Worm (Caenorhabditis elegans) whole organism, L3 larva: Measurements from ENCODE around the gene F26D10.13.

ENCODE experiments used
- R02D3.7 ChIP-seq: fragments of 150-350 bp; optimal IDR thresholded peaks from 2 replicates; lab custom pipeline; 2014; ENCODE audit warnings: missing biosample characterization, missing genetic modification characterization
- ama-1 ChIP-seq: fragments of 150-350 bp; optimal IDR thresholded peaks from 2 replicates; lab custom pipeline; 2018
- ceh-28 ChIP-seq: fragments of 150-350 bp; optimal IDR thresholded peaks from 2 replicates; lab custom pipeline; 2014; ENCODE audit warnings: missing biosample characterization, missing genetic modification reagents, missing genetic modification characterization
- ceh-82 ChIP-seq: fragments of 150-350 bp; optimal IDR thresholded peaks from 2 replicates; lab custom pipeline; 2014; ENCODE audit warnings: missing biosample characterization, missing genetic modification characterization
- ceh-9 ChIP-seq: sonication (generic microtip); optimal IDR thresholded peaks from 2 replicates; lab custom pipeline; 2018; ENCODE audit warnings: missing biosample characterization, missing genetic modification characterization
- egl-27 ChIP-seq: sonication (generic microtip); optimal IDR thresholded peaks from 4 replicates; lab custom pipeline; 2017; ENCODE audit warnings: missing biosample characterization, missing genetic modification reagents, missing genetic modification characterization
- egl-5 ChIP-seq: fragments of 150-350 bp; optimal IDR thresholded peaks from 2 replicates; lab custom pipeline; 2017; ENCODE audit warnings: missing biosample characterization, missing genetic modification reagents, missing genetic modification characterization, inconsistent platforms
- elt-1 ChIP-seq: fragments of 150-350 bp; optimal IDR thresholded peaks from 2 replicates; lab custom pipeline; 2014; ENCODE audit warnings: missing biosample characterization, missing genetic modification characterization
- eor-1 ChIP-seq, 2 experiments: fragments of 150-350 bp; optimal IDR thresholded peaks; 2 replicates each; lab custom pipeline; 2014 to 2018; ENCODE audit warnings: missing biosample characterization in 2 of 2, missing genetic modification characterization in 2 of 2
- fkh-10 ChIP-seq: sonication (generic microtip); optimal IDR thresholded peaks from 2 replicates; lab custom pipeline; 2017; ENCODE audit warnings: missing biosample characterization, missing genetic modification reagents, missing genetic modification characterization
- fkh-2 ChIP-seq: fragments of 150-350 bp; optimal IDR thresholded peaks from 2 replicates; lab custom pipeline; 2014; ENCODE audit warnings: missing biosample characterization, missing genetic modification reagents, missing genetic modification characterization
- fos-1 ChIP-seq: fragments of 150-350 bp; optimal IDR thresholded peaks from 2 replicates; lab custom pipeline; 2014; ENCODE audit warnings: missing biosample characterization, missing genetic modification characterization
- hmg-11 ChIP-seq: sonication (generic microtip); optimal IDR thresholded peaks from 2 replicates; lab custom pipeline; 2016; ENCODE audit warnings: missing genetic modification characterization, missing compliant biosample characterization
- jun-1 ChIP-seq: fragments of 150-350 bp; optimal IDR thresholded peaks from 2 replicates; lab custom pipeline; 2014; ENCODE audit warnings: missing biosample characterization, missing genetic modification reagents, missing genetic modification characterization
- lin-15B ChIP-seq: fragments of 150-350 bp; optimal IDR thresholded peaks from 2 replicates; lab custom pipeline; 2014; ENCODE audit warnings: missing biosample characterization, missing genetic modification characterization
- lsy-12 ChIP-seq: sonication (generic microtip); optimal IDR thresholded peaks from 2 replicates; lab custom pipeline; 2016; ENCODE audit warnings: mild to moderate bottlenecking, missing genetic modification characterization, missing compliant biosample characterization
- mdl-1 ChIP-seq: fragments of 150-350 bp; optimal IDR thresholded peaks from 2 replicates; lab custom pipeline; 2014; ENCODE audit warnings: missing biosample characterization, missing genetic modification characterization
- mml-1 ChIP-seq: fragments of 150-350 bp; sonication (generic microtip); optimal IDR thresholded peaks from 3 replicates; lab custom pipeline; 2014; ENCODE audit warnings: missing biosample characterization, missing genetic modification characterization
- nfya-1 ChIP-seq: sonication (generic microtip); optimal IDR thresholded peaks from 2 replicates; lab custom pipeline; 2017; ENCODE audit warnings: missing genetic modification characterization, mild to moderate bottlenecking, missing compliant biosample characterization, antibody characterized with exemption, moderate library complexity; ENCODE audit not compliant: insufficient read depth
- nhr-23 ChIP-seq: fragments of 150-350 bp; optimal IDR thresholded peaks from 2 replicates; lab custom pipeline; 2014; ENCODE audit warnings: missing biosample characterization, missing genetic modification reagents, missing genetic modification characterization
- nhr-25 ChIP-seq: sonication (generic microtip); optimal IDR thresholded peaks from 2 replicates; lab custom pipeline; 2017; ENCODE audit warnings: missing biosample characterization, missing genetic modification characterization
- nhr-67 ChIP-seq: fragments of 150-350 bp; optimal IDR thresholded peaks from 2 replicates; lab custom pipeline; 2014; ENCODE audit warnings: missing biosample characterization, missing genetic modification characterization
- nhr-76 ChIP-seq: fragments of 150-350 bp; sonication (generic microtip); optimal IDR thresholded peaks from 5 replicates; lab custom pipeline; 2014; ENCODE audit warnings: missing biosample characterization, missing genetic modification characterization
- pha-4 ChIP-seq: fragments of 150-350 bp; optimal IDR thresholded peaks from 2 replicates; lab custom pipeline; 2014; ENCODE audit warnings: missing biosample characterization, missing genetic modification reagents, missing genetic modification characterization
- pqm-1 ChIP-seq: fragments of 150-350 bp; optimal IDR thresholded peaks from 2 replicates; lab custom pipeline; 2017; ENCODE audit warnings: missing biosample characterization, missing genetic modification characterization, inconsistent platforms
- sea-2 ChIP-seq: fragments of 150-350 bp; sonication (generic microtip); optimal IDR thresholded peaks from 4 replicates; lab custom pipeline; 2014; ENCODE audit warnings: missing biosample characterization, missing genetic modification reagents, missing genetic modification characterization
- skn-1 ChIP-seq: fragments of 150-350 bp; optimal IDR thresholded peaks from 2 replicates; lab custom pipeline; 2014; ENCODE audit warnings: missing biosample characterization, missing genetic modification characterization
- snpc-4 ChIP-seq: fragments of 150-350 bp; optimal IDR thresholded peaks from 2 replicates; lab custom pipeline; 2014; ENCODE audit warnings: missing biosample characterization, missing genetic modification characterization
- zag-1 ChIP-seq: fragments of 150-350 bp; optimal IDR thresholded peaks from 2 replicates; lab custom pipeline; 2014; ENCODE audit warnings: missing biosample characterization, missing genetic modification characterization
- ztf-11 ChIP-seq: fragments of 150-350 bp; optimal IDR thresholded peaks from 2 replicates; lab custom pipeline; 2014; ENCODE audit warnings: missing biosample characterization, missing genetic modification characterization
- ztf-4 ChIP-seq: fragments of 150-350 bp; optimal IDR thresholded peaks from 2 replicates; lab custom pipeline; 2014; ENCODE audit warnings: missing biosample characterization, missing genetic modification characterization

Gene F26D10.13

DNA sequence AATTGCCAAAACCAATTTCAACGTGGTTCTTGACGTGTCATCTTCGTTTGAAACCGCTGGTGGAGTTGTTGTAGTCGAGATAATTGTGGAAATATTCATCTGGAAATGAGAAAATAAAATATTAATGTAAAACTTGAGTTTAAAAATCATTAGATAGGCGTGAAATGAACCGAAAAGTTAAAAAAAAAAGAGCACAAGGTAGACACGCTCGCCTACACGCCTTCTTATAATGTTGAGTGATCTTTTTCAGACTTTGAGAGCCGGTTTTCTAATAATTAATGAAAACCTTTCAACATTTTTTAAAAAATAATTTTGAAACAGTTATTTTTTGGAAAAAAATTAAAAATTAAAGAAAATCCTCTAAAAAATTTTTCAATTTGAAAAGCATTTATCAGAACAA, 33.7 kb downstream of the F26D10.13 start, which contains the start of gene npr-32:
npr-32 (minus strand) TSS at position 101 of the 400 bp plus-strand sequence.
- TF ChIP-seq hmg-11 (tag; lab: Kevin White, UChicago): no peak
- TF ChIP-seq ztf-11 (tag; lab: Kevin White, UChicago): no peak
- TF ChIP-seq mml-1 (tag; lab: Kevin White, UChicago): no peak
- no peak for TF ChIP-seq elt-1 (tag; lab: Kevin White, UChicago)
- no peak for TF ChIP-seq nhr-76 (tag; lab: Kevin White, UChicago)
- TF ChIP-seq ceh-28 (tag; lab: Kevin White, UChicago): no peak
- TF ChIP-seq, all 47 proteins: peak for 0

DNA sequence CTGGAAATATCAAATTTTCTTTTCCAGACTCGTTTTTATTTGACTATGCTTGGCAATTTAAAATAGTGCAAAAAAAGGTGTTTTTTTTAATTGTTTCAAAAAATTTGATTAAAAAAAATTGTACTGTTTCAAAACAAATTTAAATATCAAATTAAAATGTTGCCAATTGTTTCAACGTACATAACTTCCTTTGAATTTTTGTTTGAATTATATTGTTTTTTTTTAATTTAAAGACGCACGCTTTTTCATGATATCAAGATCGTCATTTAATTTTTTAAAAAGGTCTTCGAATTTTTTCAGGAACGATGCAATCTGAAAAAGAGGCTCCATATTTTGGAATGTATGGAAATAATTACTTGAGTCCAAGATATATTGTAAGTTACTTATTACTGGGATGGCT, 41.1 kb downstream of the F26D10.13 start, which contains the start of gene Y116A8B.4:
Y116A8B.4 (plus strand) TSS at position 301 of the 400 bp plus-strand sequence.
- TF ChIP-seq R02D3.7 (tag; lab: Kevin White, UChicago): no peak
- no peak for TF ChIP-seq egl-5
- no peak for TF ChIP-seq sea-2
- TF ChIP-seq ceh-9: no peak
- TF ChIP-seq zag-1 (tag; lab: Kevin White, UChicago): no peak
- TF ChIP-seq snpc-4 (tag; lab: Kevin White, UChicago): no peak
- TF ChIP-seq mml-1 (tag; lab: Kevin White, UChicago): no peak
- no peak for TF ChIP-seq lsy-12
- TF ChIP-seq egl-27 (tag; lab: Kevin White, UChicago): no peak
- no peak for TF ChIP-seq elt-1 (tag; lab: Kevin White, UChicago)
- no peak for TF ChIP-seq jun-1 (tag; lab: Kevin White, UChicago)
- no peak for TF ChIP-seq lin-15B (tag; lab: Kevin White, UChicago)
- no peak for TF ChIP-seq pha-4 (tag; lab: Kevin White, UChicago)
- TF ChIP-seq hmg-11 (tag; lab: Kevin White, UChicago): no peak
- TF ChIP-seq ztf-11 (tag; lab: Kevin White, UChicago): no peak
- no peak for TF ChIP-seq ama-1 (lab: Kevin White, UChicago)
- no peak for TF ChIP-seq eor-1 (tag; optimal IDR thresholded peaks at IDR 0.05; lab: Kevin White, UChicago)
- TF ChIP-seq nhr-25 (tag; lab: Kevin White, UChicago): no peak
- TF ChIP-seq ztf-4 (tag; lab: Kevin White, UChicago): no peak
- TF ChIP-seq nhr-67: no peak

DNA sequence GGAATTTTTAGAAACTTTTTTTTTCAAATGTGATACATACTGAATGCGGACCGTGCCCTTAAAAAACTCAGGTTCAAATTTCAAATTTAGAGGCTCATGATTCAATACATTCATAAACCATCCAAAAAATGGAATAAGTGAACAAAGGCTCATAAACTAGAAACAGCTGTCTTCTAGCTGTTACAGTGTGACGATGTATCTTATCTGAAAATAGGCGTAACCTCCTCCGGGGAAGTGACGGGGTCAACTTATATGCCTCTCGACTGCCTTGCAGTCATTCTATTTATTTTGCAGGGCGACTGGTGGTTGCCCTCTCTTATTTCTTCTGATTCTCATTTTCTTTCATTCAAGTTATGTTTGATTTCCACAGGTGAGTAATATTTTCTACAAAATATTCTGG, 48.6 kb downstream of the F26D10.13 start, which contains the start of gene Y116A8B.1:
Y116A8B.1 (plus strand) TSS at position 301 of the 400 bp plus-strand sequence.
- TF ChIP-seq nhr-23 (tag; lab: Kevin White, UChicago) (no peak), ceh-82 (tag; lab: Kevin White, UChicago) (no peak), zag-1 (tag; lab: Kevin White, UChicago) (no peak), lin-15B (tag; lab: Kevin White, UChicago) (no peak), fkh-10 (no peak)

DNA sequence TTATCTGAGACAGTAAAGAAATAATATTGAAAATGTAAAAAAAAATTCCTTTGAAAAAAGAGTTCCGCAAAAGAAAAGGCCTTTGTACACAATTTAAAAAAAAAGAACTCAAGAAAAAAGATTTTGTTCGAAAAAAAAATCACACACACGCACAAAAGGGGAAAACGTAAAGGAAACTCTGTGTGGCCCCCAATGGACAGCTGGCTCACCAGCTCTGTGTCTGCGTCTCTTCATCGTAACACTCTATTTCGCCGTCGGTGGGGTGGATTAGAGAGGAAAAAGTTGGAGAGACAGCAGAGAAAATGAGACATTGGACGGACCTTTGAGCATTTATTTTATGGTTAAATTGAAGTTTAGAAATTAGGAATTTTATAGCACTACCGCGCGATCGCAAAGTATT, 49.5 kb downstream of the F26D10.13 start:
- TF ChIP-seq hmg-11 (tag; lab: Kevin White, UChicago) (peak; percentile 64), egl-27 (tag; lab: Kevin White, UChicago) (no peak), snpc-4 (tag; lab: Kevin White, UChicago) (no peak), ceh-28 (tag; lab: Kevin White, UChicago) (no peak), skn-1 (tag; lab: Kevin White, UChicago) (no peak), nfya-1 (tag; lab: Kevin White, UChicago) (peak; percentile 50), pha-4 (tag; lab: Kevin White, UChicago) (no peak), mdl-1 (no peak), pqm-1 (tag; lab: Kevin White, UChicago) (no peak), ztf-11 (tag; lab: Kevin White, UChicago) (no peak), zag-1 (tag; lab: Kevin White, UChicago) (no peak), lsy-12 (no peak), fkh-2 (no peak), fos-1 (tag; lab: Kevin White, UChicago) (no peak), nhr-76 (tag; lab: Kevin White, UChicago) (no peak), nhr-23 (tag; lab: Kevin White, UChicago) (no peak)
- TF ChIP-seq, all 47 proteins: peak for 2
